Fruit fly (Drosophila melanogaster) whole organism, embryonic: ENCODE data around the gene Kal1.

Source experiments
- CG11456 ChIP-seq: fragments of 200-800 bp; sonication (Bioruptor generic); IDR thresholded peaks from 3 replicates; pipeline ENCODE4 v1.3.6; 2022; ENCODE audit warnings: missing biosample characterization, missing genetic modification characterization
- CG1233 ChIP-seq: fragments of 200-800 bp; sonication (Bioruptor generic); optimal IDR thresholded peaks from 4 replicates; lab custom pipeline; 2018; ENCODE audit warnings: missing biosample characterization, mild to moderate bottlenecking, missing genetic modification characterization
- CG12659 ChIP-seq: fragments of 200-800 bp; sonication (Bioruptor generic); optimal IDR thresholded peaks from 3 replicates; lab custom pipeline; 2017; ENCODE audit warnings: mild to moderate bottlenecking, missing biosample characterization, missing genetic modification reagents, missing genetic modification characterization
- CG13624 ChIP-seq: fragments of 200-800 bp; sonication (Bioruptor generic); optimal IDR thresholded peaks from 2 replicates; lab custom pipeline; 2016; ENCODE audit warnings: missing biosample characterization, missing genetic modification characterization
- CG15479 ChIP-seq: fragments of 200-800 bp; sonication (Bioruptor generic); optimal IDR thresholded peaks from 3 replicates; lab custom pipeline; 2019; ENCODE audit warnings: missing biosample characterization, mild to moderate bottlenecking, missing genetic modification characterization, moderate library complexity
- CG1602 ChIP-seq: fragments of 200-800 bp; sonication (Bioruptor generic); optimal IDR thresholded peaks from 3 replicates; lab custom pipeline; 2016; ENCODE audit warnings: missing biosample characterization, missing genetic modification characterization
- CG16813 ChIP-seq: fragments of 200-800 bp; sonication (Bioruptor generic); IDR thresholded peaks from 3 replicates; pipeline ENCODE4 v1.3.6; 2022; ENCODE audit warnings: missing biosample characterization, missing genetic modification characterization; ENCODE audit not compliant: partially characterized antibody
- CG17385 ChIP-seq: fragments of 200-800 bp; sonication (Bioruptor generic); optimal IDR thresholded peaks from 3 replicates; lab custom pipeline; 2018; ENCODE audit warnings: missing biosample characterization, mild to moderate bottlenecking, missing genetic modification characterization
- CG2120 ChIP-seq: fragments of 200-800 bp; sonication (Bioruptor generic); optimal IDR thresholded peaks from 3 replicates; lab custom pipeline; 2016; ENCODE audit warnings: missing biosample characterization, missing genetic modification characterization
- CG31224 ChIP-seq: fragments of 200-800 bp; sonication (Bioruptor generic); IDR thresholded peaks from 2 replicates; pipeline ENCODE4 v1.3.6; 2022; ENCODE audit warnings: missing biosample characterization, missing genetic modification characterization
- CG31441 ChIP-seq: fragments of 200-800 bp; sonication (Bioruptor generic); IDR thresholded peaks from 2 replicates; pipeline ENCODE4 v1.3.6; 2022; ENCODE audit warnings: missing biosample characterization, missing genetic modification characterization
- CG3726 ChIP-seq: fragments of 200-800 bp; sonication (Bioruptor generic); IDR thresholded peaks from 3 replicates; pipeline ENCODE4, ENCODE4 v1.3.6; 2022; ENCODE audit warnings: missing biosample characterization, missing genetic modification characterization
- CG3838 ChIP-seq: fragments of 200-800 bp; sonication (Bioruptor generic); optimal IDR thresholded peaks from 3 replicates; lab custom pipeline; 2016; ENCODE audit warnings: missing biosample characterization, missing genetic modification characterization
- CG3995 ChIP-seq: fragments of 200-800 bp; sonication (Bioruptor generic); optimal IDR thresholded peaks from 3 replicates; lab custom pipeline; 2016; ENCODE audit warnings: missing biosample characterization, missing genetic modification characterization
- CG6175 ChIP-seq: fragments of 200-800 bp; sonication (Bioruptor generic); IDR thresholded peaks from 3 replicates; pipeline ENCODE4 v1.3.6; 2022; ENCODE audit warnings: missing biosample characterization, missing genetic modification characterization
- CG9215 ChIP-seq: fragments of 200-800 bp; sonication (Bioruptor generic); IDR thresholded peaks from 2 replicates; pipeline ENCODE4 v1.3.6; 2022; ENCODE audit warnings: missing biosample characterization, missing genetic modification characterization
- Dip2 ChIP-seq: fragments of 200-800 bp; sonication (Bioruptor generic); IDR thresholded peaks from 2 replicates; pipeline ENCODE4 v1.3.6; 2022; ENCODE audit warnings: missing biosample characterization, missing genetic modification characterization
- Hey ChIP-seq: fragments of 200-800 bp; sonication (Bioruptor generic); optimal IDR thresholded peaks from 3 replicates; lab custom pipeline; 2018; ENCODE audit warnings: missing biosample characterization, mild to moderate bottlenecking, missing genetic modification characterization
- Kr ChIP-seq: fragments of 200-800 bp; sonication (Bioruptor generic); optimal IDR thresholded peaks from 2 replicates; lab custom pipeline; 2017; ENCODE audit warnings: missing biosample characterization, mild to moderate bottlenecking, missing genetic modification characterization
- MBD-R2 ChIP-seq: fragments of 200-800 bp; sonication (Bioruptor generic); IDR thresholded peaks from 2 replicates; pipeline ENCODE4 v1.3.6; 2022; ENCODE audit warnings: missing biosample characterization, missing genetic modification characterization
- Med ChIP-seq: fragments of 200-800 bp; sonication (Bioruptor generic); peaks from one replicate; lab custom pipeline; 2016; ENCODE audit warnings: missing biosample characterization, missing genetic modification characterization, mild to moderate bottlenecking, inconsistent platforms, moderate library complexity
- Mrtf ChIP-seq: fragments of 200-800 bp; sonication (Bioruptor generic); IDR thresholded peaks from 3 replicates; pipeline ENCODE4 v1.3.6; 2022; ENCODE audit warnings: missing biosample characterization, missing genetic modification characterization
- NFAT ChIP-seq: fragments of 200-800 bp; sonication (Bioruptor generic); IDR thresholded peaks from 2 replicates; pipeline ENCODE4 v1.3.6; 2022; ENCODE audit warnings: missing biosample characterization, missing genetic modification characterization
- Ptx1 ChIP-seq: fragments of 200-800 bp; sonication (Bioruptor generic); IDR thresholded peaks from 2 replicates; pipeline ENCODE4 v1.3.6; 2022; ENCODE audit warnings: missing biosample characterization, missing genetic modification characterization
- Rfx ChIP-seq: fragments of 200-800 bp; sonication (Bioruptor generic); IDR thresholded peaks from 2 replicates; pipeline ENCODE4 v1.3.6; 2022; ENCODE audit warnings: missing biosample characterization, missing genetic modification characterization
- Sry-β ChIP-seq: fragments of 200-800 bp; sonication (Bioruptor generic); optimal IDR thresholded peaks from 2 replicates; lab custom pipeline; 2018; ENCODE audit warnings: missing biosample characterization, mild to moderate bottlenecking, missing genetic modification characterization, moderate library complexity
- Ssrp ChIP-seq: fragments of 200-800 bp; sonication (Bioruptor generic); optimal IDR thresholded peaks from 2 replicates; lab custom pipeline; 2018; ENCODE audit warnings: missing biosample characterization, mild to moderate bottlenecking, missing genetic modification characterization, moderate library complexity
- Xbp1 ChIP-seq: fragments of 200-800 bp; sonication (Bioruptor generic); optimal IDR thresholded peaks from 3 replicates; lab custom pipeline; 2016; ENCODE audit warnings: missing biosample characterization, mild to moderate bottlenecking, missing genetic modification characterization
- Xrp1 ChIP-seq: fragments of 200-800 bp; sonication (Bioruptor generic); IDR thresholded peaks from 2 replicates; pipeline ENCODE4 v1.3.6; 2022; ENCODE audit warnings: missing biosample characterization, missing genetic modification characterization
- ac ChIP-seq: fragments of 200-800 bp; sonication (Bioruptor generic); optimal IDR thresholded peaks from 3 replicates; lab custom pipeline; 2017; ENCODE audit warnings: missing biosample characterization, mild to moderate bottlenecking, missing genetic modification characterization
- al ChIP-seq: fragments of 200-800 bp; sonication (Bioruptor generic); IDR thresholded peaks from 2 replicates; pipeline ENCODE4 v1.3.6; 2022; ENCODE audit warnings: missing biosample characterization, missing genetic modification characterization
- chif ChIP-seq, 2 experiments: fragments of 200-800 bp; sonication (Bioruptor generic); optimal IDR thresholded peaks; 3 replicates each; lab custom pipeline; 2016; ENCODE audit warnings: missing biosample characterization in 2 of 2, missing genetic modification characterization in 2 of 2
- ci ChIP-seq: fragments of 200-800 bp; sonication (Bioruptor generic); IDR thresholded peaks from 3 replicates; pipeline ENCODE4 v1.3.6; 2022; ENCODE audit warnings: missing biosample characterization, missing genetic modification characterization
- crc ChIP-seq: fragments of 200-800 bp; sonication (Bioruptor generic); optimal IDR thresholded peaks from 2 replicates; lab custom pipeline; 2016; ENCODE audit warnings: missing biosample characterization, missing genetic modification characterization
- croc ChIP-seq: fragments of 200-800 bp; sonication (Bioruptor generic); conservative IDR thresholded peaks from 3 replicates; pipeline ENCODE4 v1.3.6; 2022; ENCODE audit warnings: missing biosample characterization, missing genetic modification characterization
- fd3F ChIP-seq: fragments of 200-800 bp; sonication (Bioruptor generic); optimal IDR thresholded peaks from 2 replicates; lab custom pipeline; 2018; ENCODE audit warnings: missing biosample characterization, mild to moderate bottlenecking, missing genetic modification characterization, moderate library complexity
- gfzf ChIP-seq: fragments of 200-800 bp; sonication (Bioruptor generic); optimal IDR thresholded peaks from 2 replicates; lab custom pipeline; 2016; ENCODE audit warnings: missing biosample characterization, mild to moderate bottlenecking, missing genetic modification characterization, moderate library complexity
- gsb ChIP-seq: fragments of 200-800 bp; sonication (Bioruptor generic); IDR thresholded peaks from 2 replicates; pipeline ENCODE4 v1.3.6; 2022; ENCODE audit warnings: missing biosample characterization, missing genetic modification characterization
- mam ChIP-seq: fragments of 200-800 bp; sonication (Bioruptor generic); optimal IDR thresholded peaks from 3 replicates; lab custom pipeline; 2016; ENCODE audit warnings: missing biosample characterization, missing genetic modification characterization
- nau ChIP-seq: fragments of 200-800 bp; sonication (Bioruptor generic); optimal IDR thresholded peaks from 3 replicates; lab custom pipeline; 2017; ENCODE audit warnings: missing biosample characterization, mild to moderate bottlenecking, missing genetic modification characterization, missing genetic modification reagents
- pfk ChIP-seq: fragments of 200-800 bp; sonication (Bioruptor generic); optimal IDR thresholded peaks from 2 replicates; lab custom pipeline; 2018; ENCODE audit warnings: missing biosample characterization, mild to moderate bottlenecking, missing genetic modification characterization, moderate library complexity
- pnt ChIP-seq: fragments of 200-800 bp; sonication (Bioruptor generic); optimal IDR thresholded peaks from 3 replicates; lab custom pipeline; 2016; ENCODE audit warnings: missing biosample characterization, missing genetic modification characterization
- pum ChIP-seq: fragments of 200-800 bp; sonication (Bioruptor generic); optimal IDR thresholded peaks from 2 replicates; lab custom pipeline; 2016; ENCODE audit warnings: missing biosample characterization, missing genetic modification characterization
- sd ChIP-seq: fragments of 200-800 bp; sonication (Bioruptor generic); optimal IDR thresholded peaks from 3 replicates; lab custom pipeline; 2018; ENCODE audit warnings: missing biosample characterization, mild to moderate bottlenecking, missing genetic modification characterization, moderate library complexity
- slbo ChIP-seq: fragments of 200-800 bp; sonication (Bioruptor generic); IDR thresholded peaks from 2 replicates; pipeline ENCODE4 v1.3.6; 2022; ENCODE audit warnings: missing biosample characterization, missing genetic modification characterization
- sqz ChIP-seq: fragments of 200-800 bp; sonication (Bioruptor generic); optimal IDR thresholded peaks from 3 replicates; lab custom pipeline; 2018; ENCODE audit warnings: missing biosample characterization, mild to moderate bottlenecking, missing genetic modification characterization
- tin ChIP-seq: fragments of 200-800 bp; sonication (Bioruptor generic); optimal IDR thresholded peaks from 3 replicates; lab custom pipeline; 2016; ENCODE audit warnings: missing biosample characterization, missing genetic modification characterization
- tup ChIP-seq: fragments of 200-800 bp; sonication (Bioruptor generic); optimal IDR thresholded peaks from 2 replicates; lab custom pipeline; 2016; ENCODE audit warnings: missing biosample characterization, mild to moderate bottlenecking, missing genetic modification characterization, moderate library complexity
- unpg ChIP-seq: fragments of 200-800 bp; sonication (Bioruptor generic); optimal IDR thresholded peaks from 3 replicates; lab custom pipeline; 2018; ENCODE audit warnings: missing biosample characterization, mild to moderate bottlenecking, missing genetic modification characterization, moderate library complexity
- usp ChIP-seq: fragments of >200 bp; optimal IDR thresholded peaks from 2 replicates; lab custom pipeline; 2017; ENCODE audit warnings: missing biosample characterization, missing genetic modification characterization
- zfh1 ChIP-seq: fragments of 200-800 bp; sonication (Bioruptor generic); IDR thresholded peaks from 3 replicates; pipeline ENCODE4 v1.3.6; 2022; ENCODE audit warnings: missing biosample characterization, missing genetic modification characterization

Kal1 gene

DNA sequence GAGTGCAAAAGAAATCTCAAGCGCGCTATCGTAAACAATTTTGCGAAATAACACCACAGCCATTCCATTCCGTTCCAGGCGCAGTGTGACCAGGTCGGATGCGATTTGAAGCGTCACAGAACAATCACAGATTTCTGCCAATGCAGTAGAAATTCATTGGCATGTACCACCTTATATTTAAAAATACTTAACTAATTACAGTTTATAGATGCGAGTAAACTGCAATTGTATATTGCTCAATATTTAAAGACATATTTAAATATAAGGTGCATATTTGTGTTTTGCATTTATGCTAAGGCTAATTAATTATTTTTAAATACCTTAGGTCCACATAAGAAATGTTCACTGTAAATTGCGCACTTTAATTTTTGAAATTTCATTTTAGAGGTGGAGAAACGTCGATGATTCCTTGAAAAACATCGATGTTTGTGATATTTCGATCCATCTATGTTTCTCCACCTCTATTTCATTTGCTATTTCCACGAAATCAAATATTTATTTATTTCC is 52.2 kb downstream of the Kal1 start, which contains the start of the genes SMC6 and CG6204 (continued):
- TF ChIP-seq CG17385 (GFP tag; lab: Kevin White, UChicago) (peak; percentile 90), Hey (tag; lab: Kevin White, UChicago) (peak; percentile 35), CG9215 (peak; percentile 95), pnt (GFP tag; lab: Kevin White, UChicago) (peak; percentile 84), CG1602 (GFP tag; lab: Kevin White, UChicago) (peak; percentile 93), CG2120 (GFP tag; lab: Kevin White, UChicago) (peak; percentile 96), Ptx1 (GFP tag; lab: Robert Waterston, UW) (peak; percentile 97), gfzf (peak; percentile 77), Dip2 (peak; percentile 57), zfh1 (peak; percentile 93), CG11456 (peak; percentile 93), Mrtf (GFP tag; lab: Robert Waterston, UW) (peak; percentile 90), CG12659 (peak; percentile 96), Xbp1 (GFP tag; lab: Kevin White, UChicago) (peak; percentile 94), Sry-β (GFP tag; lab: Kevin White, UChicago) (peak; percentile 17), tin (GFP tag; lab: Kevin White, UChicago) (peak; percentile 91), sd (tag; lab: Kevin White, UChicago) (peak; percentile 92), sqz (GFP tag; lab: Kevin White, UChicago) (peak; percentile 84), CG16813 (GFP tag; lab: Robert Waterston, UW) (peak; percentile 33; the same call in 1 of the 3 replicates), CG6175 (GFP tag; lab: Robert Waterston, UW) (peak; percentile 86), chif (GFP tag; optimal IDR thresholded peaks at IDR 0.05; lab: Kevin White, UChicago) (peak; percentile 83 to 91), CG31224 (GFP tag; lab: Robert Waterston, UW) (peak; percentile 89), pfk (peak; percentile 82), mam (GFP tag; lab: Kevin White, UChicago) (peak; percentile 94), MBD-R2 (peak; percentile 89), al (GFP tag; lab: Robert Waterston, UW) (peak; percentile 95), CG15479 (GFP tag; lab: Kevin White, UChicago) (peak; percentile 80), pum (peak; percentile 83), Kr (no peak), croc (GFP tag; lab: Robert Waterston, UW) (peak; percentile 85), CG3995 (GFP tag; lab: Kevin White, UChicago) (peak; percentile 79), Xrp1 (peak; percentile 95), CG3726 (GFP tag; lab: Robert Waterston, UW) (peak; percentile 86), gsb (GFP tag; lab: Robert Waterston, UW) (peak; percentile 85), CG31441 (GFP tag; lab: Robert Waterston, UW) (peak; percentile 94), Rfx (GFP tag; lab: Robert Waterston, UW) (peak; percentile 97), ci (GFP tag; lab: Robert Waterston, UW) (peak; percentile 92), fd3F (GFP tag; lab: Kevin White, UChicago) (peak; percentile 96), CG1233 (GFP tag; lab: Kevin White, UChicago) (peak; percentile 90), CG3838 (GFP tag; lab: Kevin White, UChicago) (peak; percentile 71), unpg (GFP tag; lab: Kevin White, UChicago) (peak; percentile 97), nau (no peak), CG13624 (peak; percentile 95), slbo (peak; percentile 97), ac (GFP tag; lab: Kevin White, UChicago) (peak; percentile 53), usp (GFP tag; lab: Kevin White, UChicago) (no peak), tup (peak; percentile 52), Med (GFP tag; lab: Kevin White, UChicago) (peak; percentile 96), crc (GFP tag; lab: Kevin White, UChicago) (peak; percentile 77), NFAT (GFP tag; lab: Robert Waterston, UW) (peak; percentile 91), Ssrp (tag; lab: Kevin White, UChicago) (peak; percentile 92)
